Fruit fly (Drosophila melanogaster): ENCODE data around the gene CG6738.

The CG6738 gene

DNA sequence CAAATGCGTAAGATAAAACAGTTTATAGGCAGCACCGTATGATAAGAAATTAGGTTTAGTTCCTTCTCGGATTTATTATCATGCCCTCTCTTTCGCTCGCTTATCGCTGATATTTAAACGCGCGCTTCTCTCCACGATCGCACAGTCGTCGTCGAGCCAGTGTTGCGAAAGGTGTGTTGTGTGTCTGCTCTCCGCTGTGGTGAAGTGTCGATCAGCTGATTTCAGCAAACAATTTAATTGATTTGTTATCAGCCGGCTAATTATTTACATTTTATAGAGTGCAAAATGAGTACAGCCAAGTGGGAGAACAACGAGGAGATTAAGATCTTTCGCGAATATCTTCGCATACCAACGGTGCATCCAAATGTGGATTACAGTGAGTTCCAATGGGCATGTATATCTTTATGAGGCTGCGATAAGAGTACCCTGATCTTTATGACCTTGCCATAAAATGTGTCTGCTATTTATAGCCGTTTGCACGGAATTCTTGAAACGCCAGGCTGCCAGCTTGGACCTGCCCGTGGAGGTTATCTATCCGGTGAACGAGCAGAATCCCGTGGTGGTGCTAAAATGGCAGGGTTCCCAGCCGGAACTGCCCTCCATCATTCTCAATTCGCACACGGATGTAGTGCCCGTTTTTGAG, 7.6 kb upstream of the CG6738 start, which contains the start of the genes CG17110 and CG6726:
Gene CG17110, plus strand, starts transcription at position 139 of the 643 bp plus-strand sequence.
Gene CG6726, plus strand, starts transcription at position 139 of the 643 bp plus-strand sequence.
- TF ChIP-seq Dif (GFP tag; optimal IDR thresholded peaks at IDR 0.05; ENCODE audit: partially characterized antibody) (no peak), CG9705 (GFP tag; optimal IDR thresholded peaks at IDR 0.05) (no peak), tai (GFP tag; optimal IDR thresholded peaks at IDR 0.05) (no peak), Hr78 (GFP tag; optimal IDR thresholded peaks at IDR 0.05) (no peak), pan (optimal IDR thresholded peaks at IDR 0.05) (no peak), CG32264 (GFP tag; optimal IDR thresholded peaks at IDR 0.05) (no peak), Hr83 (GFP tag; optimal IDR thresholded peaks at IDR 0.05; ENCODE audit: poor library complexity, severe bottlenecking) (peak; percentile 8), Sp1 (GFP tag; optimal IDR thresholded peaks at IDR 0.05) (no peak), h (GFP tag; optimal IDR thresholded peaks at IDR 0.05) (no peak), dmrt93B (GFP tag; optimal IDR thresholded peaks at IDR 0.05) (no peak), Myc (optimal IDR thresholded peaks at IDR 0.05) (peak; percentile 26), psq (GFP tag; optimal IDR thresholded peaks at IDR 0.05) (no peak), sage (GFP tag; optimal IDR thresholded peaks at IDR 0.05) (no peak), rgr (GFP tag; optimal IDR thresholded peaks at IDR 0.05) (peak; percentile 26), dl (GFP tag; optimal IDR thresholded peaks at IDR 0.05; ENCODE audit: insufficient read depth in 1 of 2, partially characterized antibody in 2 of 2) (no peak), usp (GFP tag; optimal IDR thresholded peaks at IDR 0.05) (no peak), Mio (GFP tag; optimal IDR thresholded peaks at IDR 0.05) (no peak), GATAd (GFP tag; optimal IDR thresholded peaks at IDR 0.05) (no peak), OdsH (GFP tag; optimal IDR thresholded peaks at IDR 0.05) (no peak), jim (GFP tag; optimal IDR thresholded peaks at IDR 0.05) (no peak), Rel (GFP tag; optimal IDR thresholded peaks at IDR 0.05) (no peak), Rel (tag; optimal IDR thresholded peaks at IDR 0.05) (no peak), br (GFP tag; optimal IDR thresholded peaks at IDR 0.05) (no peak), ey (GFP tag; optimal IDR thresholded peaks at IDR 0.05) (no peak), lola (GFP tag; optimal IDR thresholded peaks at IDR 0.05) (no peak), Dfd (GFP tag; optimal IDR thresholded peaks at IDR 0.05) (no peak), Vsx2 (GFP tag; optimal IDR thresholded peaks at IDR 0.05; ENCODE audit: partially characterized antibody) (peak; percentile 84), Hnf4 (GFP tag; optimal IDR thresholded peaks at IDR 0.05) (no peak), Jra (GFP tag; optimal IDR thresholded peaks at IDR 0.05) (no peak), Abd-B (GFP tag; optimal IDR thresholded peaks at IDR 0.05) (no peak), foxo (GFP tag; optimal IDR thresholded peaks at IDR 0.05) (no peak), N (GFP tag; optimal IDR thresholded peaks at IDR 0.05) (no peak), dsf (GFP tag; optimal IDR thresholded peaks at IDR 0.05; ENCODE audit: borderline replicate concordance) (no peak), sv (GFP tag; optimal IDR thresholded peaks at IDR 0.05) (no peak)

- no peak for TF ChIP-seq Myc (optimal IDR thresholded peaks at IDR 0.05)
- TF ChIP-seq sv (GFP tag; optimal IDR thresholded peaks at IDR 0.05), result no peak
- no peak for TF ChIP-seq foxo (GFP tag; optimal IDR thresholded peaks at IDR 0.05)
- no peak for TF ChIP-seq Dfd (GFP tag; optimal IDR thresholded peaks at IDR 0.05)
- no peak for TF ChIP-seq h (GFP tag; optimal IDR thresholded peaks at IDR 0.05)
- no peak for TF ChIP-seq CrebA (GFP tag; optimal IDR thresholded peaks at IDR 0.05; ENCODE audit: borderline replicate concordance)
- TF ChIP-seq Hr78 (GFP tag; optimal IDR thresholded peaks at IDR 0.05), result no peak
- TF ChIP-seq Mio (GFP tag; optimal IDR thresholded peaks at IDR 0.05), result no peak
- no peak for TF ChIP-seq jim (GFP tag; optimal IDR thresholded peaks at IDR 0.05)
- no peak for TF ChIP-seq lola (GFP tag; optimal IDR thresholded peaks at IDR 0.05)
- no peak for TF ChIP-seq Hnf4 (GFP tag; optimal IDR thresholded peaks at IDR 0.05)
- TF ChIP-seq Abd-B (GFP tag; optimal IDR thresholded peaks at IDR 0.05), result no peak
- no peak for TF ChIP-seq Dif (GFP tag; optimal IDR thresholded peaks at IDR 0.05; ENCODE audit: partially characterized antibody)
- no peak for TF ChIP-seq Sp1 (GFP tag; optimal IDR thresholded peaks at IDR 0.05)
- no peak for TF ChIP-seq psq (GFP tag; optimal IDR thresholded peaks at IDR 0.05)
- no peak for TF ChIP-seq N (GFP tag; optimal IDR thresholded peaks at IDR 0.05)
Measured at dm6 chr3R:23095346-23095745, 4.0 kb upstream of the CG6738 start, which contains the start of gene CG17109. CG17109 (plus strand) TSS chr3R:23095690.

- TF ChIP-seq Rel (GFP tag; optimal IDR thresholded peaks at IDR 0.05), result no peak
- TF ChIP-seq Rel (tag; optimal IDR thresholded peaks at IDR 0.05), result peak; percentile 26
- no peak for TF ChIP-seq woc (GFP tag; optimal IDR thresholded peaks at IDR 0.05)
Measured at dm6 chr3R:23097197-23097809, 2.0 kb upstream of the CG6738 start, which contains the start of gene CG6733. CG6733 (plus strand) TSS chr3R:23097728.
